Worm (Caenorhabditis elegans) whole organism, L4/young adult: ENCODE data around the gene ced-9.

Experiments
- dao-5 ChIP-seq: sonication (generic microtip); optimal IDR thresholded peaks from 2 replicates; lab custom pipeline; 2016; ENCODE audit warnings: missing genotype, missing genetic modification characterization, moderate library complexity, missing compliant biosample characterization
- him-1 ChIP-seq: sonication (generic microtip); optimal IDR thresholded peaks from 2 replicates; lab custom pipeline; 2016; ENCODE audit warnings: missing genotype, missing genetic modification reagents, missing genetic modification characterization, missing compliant biosample characterization

- TF ChIP-seq dao-5 (no peak), him-1 (no peak)
Measured at ce11 chrIII:10344762-10345161, 9.8 kb downstream of the ced-9 start.
